Worm (Caenorhabditis elegans): ENCODE results near the gene srsy-1.

DNA sequence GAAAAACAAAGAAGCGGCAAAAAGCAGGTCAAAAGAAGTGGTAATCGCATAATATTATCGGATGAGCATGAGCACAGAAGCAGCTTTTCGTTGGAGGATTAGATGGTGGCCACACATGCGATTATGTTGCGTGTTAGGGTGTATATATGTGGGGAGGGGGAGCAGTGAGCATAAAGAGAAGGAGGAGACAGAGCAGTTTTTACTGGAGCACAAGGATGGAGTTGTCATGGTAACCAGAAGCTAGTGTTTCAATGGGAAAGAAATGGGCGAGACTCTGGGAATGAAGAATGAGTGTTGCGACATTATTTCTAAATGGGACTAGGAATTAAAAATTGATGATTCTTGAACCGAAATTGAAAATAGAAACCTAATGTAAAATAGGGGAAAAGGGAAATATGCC lies 47.9 kb upstream of the srsy-1 start, which contains the start of gene C27A2.8:
- TF ChIP-seq elt-3 (tag; optimal IDR thresholded peaks at IDR 0.05) (no peak), nhr-12 (tag; optimal IDR thresholded peaks at IDR 0.05) (no peak), nhr-19 (GFP tag; conservative IDR thresholded peaks at IDR 0.05) (no peak), nhr-237 (tag; optimal IDR thresholded peaks at IDR 0.05) (no peak), aha-1 (tag; optimal IDR thresholded peaks at IDR 0.05) (no peak), unc-62 (GFP tag; optimal IDR thresholded peaks at IDR 0.05) (no peak), mdl-1 (tag; optimal IDR thresholded peaks at IDR 0.05) (no peak), skn-1 (tag; optimal IDR thresholded peaks at IDR 0.05) (no peak), nhr-77 (tag; optimal IDR thresholded peaks at IDR 0.05) (no peak), ceh-82 (tag; optimal IDR thresholded peaks at IDR 0.05) (no peak), lir-3 (tag; optimal IDR thresholded peaks at IDR 0.05; ENCODE audit: poor library complexity) (no peak), blmp-1 (tag; optimal IDR thresholded peaks at IDR 0.05) (no peak), egl-27 (tag; optimal IDR thresholded peaks at IDR 0.05) (no peak), fos-1 (tag; optimal IDR thresholded peaks at IDR 0.05) (no peak)

All from whole organism, L1 larva.